Worm (Caenorhabditis elegans) whole organism, young adult: ENCODE measurements around the gene twk-42.
A peak's percentile ranks its signal among the peaks of the same experiment; 100 is the strongest.

Experiments used
- B0019.2 ChIP-seq: fragments of 200-800 bp; sonication (Bioruptor generic); conservative IDR thresholded peaks from 2 replicates; pipeline ENCODE4 v1.3.6; 2022; ENCODE audit warnings: missing genetic modification reagents, missing genetic modification characterization, missing compliant biosample characterization
- B0336.3 ChIP-seq: fragments of 200-800 bp; sonication (Bioruptor generic); IDR thresholded peaks from 2 replicates; pipeline ENCODE4 v1.3.6; 2022; ENCODE audit warnings: missing genetic modification characterization, missing compliant biosample characterization
- C06A6.2 ChIP-seq: fragments of 200-800 bp; sonication (Bioruptor generic); conservative IDR thresholded peaks from 2 replicates; pipeline ENCODE4 v1.3.6; 2022; ENCODE audit warnings: missing genetic modification characterization, missing compliant biosample characterization
- C17E4.6 ChIP-seq: fragments of 200-800 bp; sonication (Bioruptor generic); IDR thresholded peaks from 2 replicates; pipeline ENCODE4 v1.3.6; 2022; ENCODE audit warnings: missing genetic modification reagents, missing genetic modification characterization, missing compliant biosample characterization
- F22D6.2 ChIP-seq: sonication (generic microtip); optimal IDR thresholded peaks from 2 replicates; lab custom pipeline; 2016; ENCODE audit warnings: mild to moderate bottlenecking, missing genetic modification characterization, missing compliant biosample characterization
- F23B12.7 ChIP-seq: sonication (generic microtip); optimal IDR thresholded peaks from 2 replicates; lab custom pipeline; 2017; ENCODE audit warnings: missing genetic modification characterization, mild to moderate bottlenecking, missing compliant biosample characterization, antibody characterized with exemption, moderate library complexity; ENCODE audit not compliant: insufficient read depth
- F52B5.7 ChIP-seq: sonication (generic microtip); optimal IDR thresholded peaks from 2 replicates; lab custom pipeline; 2016; ENCODE audit warnings: mild to moderate bottlenecking, missing genetic modification characterization, missing compliant biosample characterization
- F57A8.1 ChIP-seq: fragments of 200-800 bp; sonication (Bioruptor generic); optimal IDR thresholded peaks from 2 replicates; lab custom pipeline; 2018; ENCODE audit warnings: mild to moderate bottlenecking, missing genetic modification characterization, moderate library complexity, missing compliant biosample characterization
- F57C9.4 ChIP-seq: sonication (generic microtip); optimal IDR thresholded peaks from 2 replicates; lab custom pipeline; 2017; ENCODE audit warnings: mild to moderate bottlenecking, missing genetic modification characterization, missing compliant biosample characterization
- K11D2.4 ChIP-seq: fragments of 200-800 bp; sonication (Bioruptor generic); IDR thresholded peaks from 2 replicates; pipeline ENCODE4 v1.3.6; 2022; ENCODE audit warnings: missing genetic modification reagents, missing genetic modification characterization, missing compliant biosample characterization
- Y56A3A.18 ChIP-seq: fragments of 200-800 bp; sonication (Bioruptor generic); IDR thresholded peaks from 2 replicates; pipeline ENCODE4 v1.3.6; 2022; ENCODE audit warnings: missing genetic modification reagents, missing genetic modification characterization, missing compliant biosample characterization
- Y95B8A.8 ChIP-seq: fragments of 200-800 bp; sonication (Bioruptor generic); IDR thresholded peaks from 2 replicates; pipeline ENCODE4 v1.3.6; 2022; ENCODE audit warnings: missing genetic modification reagents, missing genetic modification characterization, missing compliant biosample characterization
- ama-1 ChIP-seq, 3 experiments: fragments of 150-350 bp in 1 of 3; sonication (generic microtip) in 2 of 3; optimal IDR thresholded peaks; 2 replicates each; lab custom pipeline; 2014 to 2018; ENCODE audit warnings: missing biosample characterization in 2 of 3, missing genetic modification characterization in 2 of 3, missing genetic modification reagents in 2 of 3
- aptf-3 ChIP-seq: fragments of 200-800 bp; sonication (Bioruptor generic); IDR thresholded peaks from 2 replicates; pipeline ENCODE4 v1.3.6; 2022; ENCODE audit warnings: missing genetic modification characterization, missing compliant biosample characterization
- athp-1 ChIP-seq: sonication (generic microtip); optimal IDR thresholded peaks from 2 replicates; lab custom pipeline; 2017; ENCODE audit warnings: mild to moderate bottlenecking, missing genetic modification characterization, missing compliant biosample characterization
- attf-5 ChIP-seq: fragments of 200-800 bp; sonication (Bioruptor generic); optimal IDR thresholded peaks from 2 replicates; lab custom pipeline; 2018; ENCODE audit warnings: mild to moderate bottlenecking, missing genetic modification characterization, missing compliant biosample characterization
- cebp-1 ChIP-seq, 2 experiments: fragments of 200-800 bp in 1 of 2; sonication (Bioruptor generic) in 1 of 2; sonication (generic microtip) in 1 of 2; IDR thresholded peaks in 1 of 2; optimal IDR thresholded peaks in 1 of 2; 2 replicates each; pipeline versions ENCODE4 v1.3.6 to Lab custom; 2017 to 2022; ENCODE audit warnings: missing compliant biosample characterization in 2 of 2, missing genetic modification characterization in 2 of 2, mild to moderate bottlenecking in 1 of 2, missing genetic modification reagents in 1 of 2, moderate library complexity in 1 of 2
- ceh-100 ChIP-seq: fragments of 200-800 bp; sonication (Bioruptor generic); IDR thresholded peaks from 2 replicates; pipeline ENCODE4 v1.3.6; 2022; ENCODE audit warnings: missing genetic modification reagents, missing genetic modification characterization, missing compliant biosample characterization
- ceh-27 ChIP-seq: fragments of 200-800 bp; sonication (Bioruptor generic); optimal IDR thresholded peaks from 2 replicates; lab custom pipeline; 2018; ENCODE audit warnings: mild to moderate bottlenecking, missing genetic modification characterization, moderate library complexity, missing compliant biosample characterization
- ceh-40 ChIP-seq: fragments of 200-800 bp; sonication (Bioruptor generic); IDR thresholded peaks from 2 replicates; pipeline ENCODE4 v1.3.6; 2022; ENCODE audit warnings: missing genetic modification characterization, missing compliant biosample characterization
- chd-7 ChIP-seq: sonication (generic microtip); optimal IDR thresholded peaks from 2 replicates; lab custom pipeline; 2016; ENCODE audit warnings: mild to moderate bottlenecking, missing genetic modification characterization, moderate library complexity, missing compliant biosample characterization
- dox-1 ChIP-seq: fragments of 200-800 bp; sonication (Bioruptor generic); IDR thresholded peaks from 2 replicates; pipeline ENCODE4 v1.3.6; 2022; ENCODE audit warnings: missing genetic modification reagents, missing genetic modification characterization, missing compliant biosample characterization
- efl-1 ChIP-seq: fragments of 150-350 bp; optimal IDR thresholded peaks from 2 replicates; lab custom pipeline; 2014; ENCODE audit warnings: missing biosample characterization, missing genetic modification reagents, missing genetic modification characterization
- egl-18 ChIP-seq: fragments of 200-800 bp; sonication (Bioruptor generic); IDR thresholded peaks from 2 replicates; pipeline ENCODE4 v1.3.6; 2022; ENCODE audit warnings: missing genetic modification reagents, missing genetic modification characterization, missing compliant biosample characterization
- egl-44 ChIP-seq: fragments of 200-800 bp; sonication (Bioruptor generic); IDR thresholded peaks from 2 replicates; pipeline ENCODE4 v1.3.6; 2022; ENCODE audit warnings: missing genetic modification reagents, missing genetic modification characterization, missing compliant biosample characterization
- hlh-26 ChIP-seq: fragments of 200-800 bp; sonication (Bioruptor generic); conservative IDR thresholded peaks from 2 replicates; pipeline ENCODE4 v1.3.6; 2022; ENCODE audit warnings: missing genetic modification reagents, missing genetic modification characterization, missing compliant biosample characterization
- lag-1 ChIP-seq: fragments of 200-800 bp; sonication (Bioruptor generic); IDR thresholded peaks from 2 replicates; pipeline ENCODE4 v1.3.6; 2022; ENCODE audit warnings: missing genetic modification reagents, missing genetic modification characterization, missing compliant biosample characterization
- let-526 ChIP-seq: fragments of 200-800 bp; sonication (Bioruptor generic); IDR thresholded peaks from 2 replicates; pipeline ENCODE4 v1.3.6; 2022; ENCODE audit warnings: missing genetic modification reagents, missing genetic modification characterization, missing compliant biosample characterization
- let-607 ChIP-seq, 2 experiments: fragments of 200-800 bp in 1 of 2; sonication (Bioruptor generic) in 1 of 2; sonication (generic microtip) in 1 of 2; optimal IDR thresholded peaks; 2 replicates each; lab custom pipeline; 2016 to 2018; ENCODE audit warnings: mild to moderate bottlenecking in 2 of 2, missing compliant biosample characterization in 2 of 2, missing genetic modification characterization in 2 of 2, moderate library complexity in 2 of 2, missing genotype in 1 of 2
- madf-10 ChIP-seq: sonication (generic microtip); optimal IDR thresholded peaks from 2 replicates; lab custom pipeline; 2016; ENCODE audit warnings: mild to moderate bottlenecking, missing genetic modification characterization, missing compliant biosample characterization
- madf-3 ChIP-seq: fragments of 200-800 bp; sonication (Bioruptor generic); IDR thresholded peaks from 2 replicates; pipeline ENCODE4 v1.3.6; 2022; ENCODE audit warnings: missing genetic modification reagents, missing genetic modification characterization, missing compliant biosample characterization
- mcd-1 ChIP-seq: fragments of 200-800 bp; sonication (Bioruptor generic); IDR thresholded peaks from 2 replicates; pipeline ENCODE4 v1.3.6; 2022; ENCODE audit warnings: missing genetic modification reagents, missing genetic modification characterization, missing compliant biosample characterization
- mel-28 ChIP-seq: sonication (generic microtip); optimal IDR thresholded peaks from 2 replicates; lab custom pipeline; 2016; ENCODE audit warnings: borderline replicate concordance, mild to moderate bottlenecking, missing genetic modification characterization, missing compliant biosample characterization
- mxl-1 ChIP-seq: sonication (generic microtip); optimal IDR thresholded peaks from 2 replicates; lab custom pipeline; 2016; ENCODE audit warnings: missing genetic modification characterization, missing compliant biosample characterization
- nfya-1 ChIP-seq: sonication (generic microtip); optimal IDR thresholded peaks from 2 replicates; lab custom pipeline; 2017; ENCODE audit warnings: antibody characterized with exemption, missing compliant biosample characterization, missing genetic modification characterization, borderline replicate concordance; ENCODE audit not compliant: insufficient read depth
- nfya-2 ChIP-seq: fragments of 200-800 bp; sonication (Bioruptor generic); IDR thresholded peaks from 2 replicates; pipeline ENCODE4 v1.3.6; 2022; ENCODE audit warnings: missing genetic modification reagents, missing genetic modification characterization, missing compliant biosample characterization
- nhr-120 ChIP-seq: fragments of 200-800 bp; sonication (Bioruptor generic); IDR thresholded peaks from 2 replicates; pipeline ENCODE4 v1.3.6; 2022; ENCODE audit warnings: missing genetic modification characterization, missing compliant biosample characterization
- pbrm-1 ChIP-seq: fragments of 200-800 bp; sonication (Bioruptor generic); IDR thresholded peaks from 2 replicates; pipeline ENCODE4 v1.3.6; 2022; ENCODE audit warnings: missing genetic modification reagents, missing genetic modification characterization, missing compliant biosample characterization
- pha-4 ChIP-seq: fragments of 150-350 bp; sonication (generic microtip); optimal IDR thresholded peaks from 2 replicates; lab custom pipeline; 2014; ENCODE audit warnings: missing biosample characterization, missing genetic modification reagents, missing genetic modification characterization
- snpc-1.1 ChIP-seq: sonication (generic microtip); optimal IDR thresholded peaks from 2 replicates; lab custom pipeline; 2017; ENCODE audit warnings: missing genetic modification characterization, mild to moderate bottlenecking, missing compliant biosample characterization, antibody characterized with exemption, moderate library complexity, missing genotype, missing genetic modification reagents; ENCODE audit not compliant: insufficient read depth
- snpc-4 ChIP-seq, 5 experiments: fragments of 150-350 bp in 1 of 5; sonication (generic microtip) in 4 of 5; optimal IDR thresholded peaks; 2 replicates each; lab custom pipeline; 2014 to 2018; ENCODE audit warnings: missing genetic modification characterization in 5 of 5, missing biosample characterization in 3 of 5, antibody characterized with exemption in 2 of 5, mild to moderate bottlenecking in 2 of 5, missing compliant biosample characterization in 2 of 5, missing genotype in 2 of 5, moderate library complexity in 2 of 5, missing genetic modification reagents in 1 of 5
- somi-1 ChIP-seq: fragments of 200-800 bp; sonication (Bioruptor generic); optimal IDR thresholded peaks from 2 replicates; lab custom pipeline; 2018; ENCODE audit warnings: mild to moderate bottlenecking, missing genetic modification characterization, missing compliant biosample characterization
- tbp1 ChIP-seq: fragments of 200-800 bp; sonication (Bioruptor generic); optimal IDR thresholded peaks from 2 replicates; lab custom pipeline; 2018; ENCODE audit warnings: mild to moderate bottlenecking, missing genetic modification characterization, missing compliant biosample characterization
- xnd-1 ChIP-seq: sonication (generic microtip); optimal IDR thresholded peaks from 2 replicates; lab custom pipeline; 2016; ENCODE audit warnings: missing genotype, missing genetic modification reagents, missing genetic modification characterization, missing compliant biosample characterization
- ztf-26 ChIP-seq: sonication (generic microtip); optimal IDR thresholded peaks from 2 replicates; lab custom pipeline; 2017; ENCODE audit warnings: missing genetic modification characterization, missing compliant biosample characterization
- ztf-28 ChIP-seq: fragments of 200-800 bp; sonication (Bioruptor generic); IDR thresholded peaks from 2 replicates; pipeline ENCODE4 v1.3.6; 2022; ENCODE audit warnings: missing genetic modification reagents, missing genetic modification characterization, missing compliant biosample characterization

twk-42 gene

DNA sequence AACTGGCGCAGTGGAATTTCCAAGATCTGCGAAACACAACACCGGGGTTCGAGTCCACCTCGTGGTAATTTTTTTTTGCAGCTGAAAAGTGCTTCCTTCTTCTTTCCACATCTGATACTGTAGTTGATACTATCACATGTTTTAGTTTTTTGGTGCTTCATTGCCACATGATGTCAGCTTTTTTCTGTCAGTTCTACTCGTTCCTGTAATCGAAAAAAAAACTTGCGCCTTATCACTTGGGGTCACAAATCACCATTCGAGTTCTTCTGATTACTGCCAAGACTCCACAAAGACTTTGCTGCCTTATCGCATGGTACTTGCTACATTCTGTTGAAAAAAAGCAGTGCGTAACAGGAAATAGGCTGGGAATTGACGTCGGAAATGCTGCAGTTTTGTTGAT lies 10.7 kb downstream of the twk-42 start (continued):
- no peak for TF ChIP-seq hlh-26 (GFP tag; lab: Robert Waterston, UW)
- TF ChIP-seq Y56A3A.18 (GFP tag; lab: Robert Waterston, UW) = no peak
- no peak for TF ChIP-seq F57A8.1 (GFP tag; lab: Kevin White, UChicago)
- no peak for TF ChIP-seq egl-18 (GFP tag; lab: Robert Waterston, UW)
- no peak for TF ChIP-seq chd-7 (tag; lab: Kevin White, UChicago)
- TF ChIP-seq ceh-40 (GFP tag; lab: Robert Waterston, UW) = no peak
- TF ChIP-seq snpc-4 (GFP tag; optimal IDR thresholded peaks at IDR 0.05; lab: Kevin White, UChicago) = no peak
- TF ChIP-seq snpc-4 (tag; optimal IDR thresholded peaks at IDR 0.05; lab: Kevin White, UChicago) = peak in 2 of 4 experiments; percentile 25 to 72
- no peak for TF ChIP-seq F23B12.7 (tag; lab: Kevin White, UChicago)
- TF ChIP-seq ztf-26 (tag; lab: Kevin White, UChicago) = peak; percentile 15
- TF ChIP-seq ztf-28 (GFP tag; lab: Robert Waterston, UW) = no peak
- TF ChIP-seq pha-4 (tag; lab: Kevin White, UChicago) = peak; percentile 30
- peak; percentile 20 for TF ChIP-seq madf-10 (tag; lab: Kevin White, UChicago)
- peak; percentile 72; the same call in 1 of the 2 replicates for TF ChIP-seq Y95B8A.8 (GFP tag; lab: Robert Waterston, UW)
- no peak for TF ChIP-seq C17E4.6 (GFP tag; lab: Robert Waterston, UW)
- TF ChIP-seq let-526 (GFP tag; lab: Robert Waterston, UW) = no peak
- TF ChIP-seq C06A6.2 (GFP tag; lab: Robert Waterston, UW) = no peak
- no peak for TF ChIP-seq F22D6.2 (tag; lab: Kevin White, UChicago)
- TF ChIP-seq F52B5.7 = no peak
- peak; percentile 52; the same call in 1 of the 2 replicates for TF ChIP-seq B0336.3
- no peak for TF ChIP-seq B0019.2 (GFP tag; lab: Robert Waterston, UW)
- TF ChIP-seq mel-28 = no peak
- no peak for TF ChIP-seq nhr-120 (GFP tag; lab: Robert Waterston, UW)
- peak in 1 of 2 experiments; percentile 31 for TF ChIP-seq let-607 (tag; optimal IDR thresholded peaks at IDR 0.05; lab: Kevin White, UChicago)
- no peak for TF ChIP-seq egl-44 (GFP tag; lab: Robert Waterston, UW)
- no peak for TF ChIP-seq mcd-1
- TF ChIP-seq ceh-27 (GFP tag; lab: Kevin White, UChicago) = no peak
- TF ChIP-seq K11D2.4 (GFP tag; lab: Robert Waterston, UW) = peak; percentile 49; the same call in 1 of the 2 replicates
- TF ChIP-seq lag-1 (GFP tag; lab: Robert Waterston, UW) = no peak
- no peak for TF ChIP-seq snpc-1.1 (tag; lab: Kevin White, UChicago)
- no peak for TF ChIP-seq ceh-100 (GFP tag; lab: Robert Waterston, UW)
- TF ChIP-seq cebp-1 (GFP tag; IDR thresholded peaks at IDR 0.05; lab: Robert Waterston, UW) = peak; percentile 22; the same call in 1 of the 2 replicates
- TF ChIP-seq cebp-1 (tag; optimal IDR thresholded peaks at IDR 0.05; lab: Kevin White, UChicago) = peak; percentile 70
- TF ChIP-seq nfya-1 = no peak
- no peak for TF ChIP-seq madf-3 (GFP tag; lab: Robert Waterston, UW)
- no peak for TF ChIP-seq efl-1
- no peak for TF ChIP-seq nfya-2 (GFP tag; lab: Robert Waterston, UW)
- TF ChIP-seq athp-1 (tag; lab: Kevin White, UChicago) = no peak
- TF ChIP-seq ama-1 (optimal IDR thresholded peaks at IDR 0.05; lab: Kevin White, UChicago) = no peak
- TF ChIP-seq ama-1 (GFP tag; optimal IDR thresholded peaks at IDR 0.05; lab: Kevin White, UChicago) = no peak
- peak; percentile 56; the same call in 1 of the 2 replicates for TF ChIP-seq dox-1
- TF ChIP-seq pbrm-1 = no peak
- TF ChIP-seq tbp1 (GFP tag; lab: Kevin White, UChicago) = peak; percentile 40
- no peak for TF ChIP-seq somi-1
- no peak for TF ChIP-seq aptf-3 (GFP tag; lab: Robert Waterston, UW)
- TF ChIP-seq attf-5 (GFP tag; lab: Kevin White, UChicago) = peak; percentile 12
- no peak for TF ChIP-seq F57C9.4
- TF ChIP-seq mxl-1 (tag; lab: Kevin White, UChicago) = no peak
- TF ChIP-seq xnd-1 = no peak
